Worm (Caenorhabditis elegans): ENCODE data around the gene srh-97.

Gene srh-97

ce11 chrV:17016787-17017186, at the start of gene srh-97:
TSS of gene srh-97 (plus strand) at chrV:17017087.
- TF ChIP-seq nfya-1 (tag; optimal IDR thresholded peaks at IDR 0.05; ENCODE audit: insufficient read depth) (no peak), aly-2 (tag; optimal IDR thresholded peaks at IDR 0.05) (no peak), ceh-9 (tag; optimal IDR thresholded peaks at IDR 0.05) (no peak), nhr-23 (tag; optimal IDR thresholded peaks at IDR 0.05) (no peak), eor-1 (tag; optimal IDR thresholded peaks at IDR 0.05) (no peak), ceh-28 (tag; optimal IDR thresholded peaks at IDR 0.05) (no peak), zag-1 (tag; optimal IDR thresholded peaks at IDR 0.05) (no peak), tbx-2 (tag; optimal IDR thresholded peaks at IDR 0.05) (no peak), lin-39 (tag; optimal IDR thresholded peaks at IDR 0.05) (no peak), ama-1 (optimal IDR thresholded peaks at IDR 0.05) (no peak)

- TF ChIP-seq ZK546.5 (tag; optimal IDR thresholded peaks at IDR 0.05), result no peak
- no peak for TF ChIP-seq elt-2 (tag; optimal IDR thresholded peaks at IDR 0.05)
- no peak for TF ChIP-seq unc-62 (GFP tag; optimal IDR thresholded peaks at IDR 0.05)
- no peak for TF ChIP-seq ztf-4 (tag; optimal IDR thresholded peaks at IDR 0.05)
- TF ChIP-seq R02D3.7 (tag; optimal IDR thresholded peaks at IDR 0.05), result no peak
- TF ChIP-seq ceh-9 (tag; optimal IDR thresholded peaks at IDR 0.05), result no peak
- TF ChIP-seq nhr-67 (tag; optimal IDR thresholded peaks at IDR 0.05), result no peak
- no peak for TF ChIP-seq nhr-43 (tag; optimal IDR thresholded peaks at IDR 0.05; ENCODE audit: poor library complexity, severe bottlenecking)
- TF ChIP-seq elt-3 (tag; optimal IDR thresholded peaks at IDR 0.05), result no peak
- no peak for TF ChIP-seq mdl-1 (tag; optimal IDR thresholded peaks at IDR 0.05)
- no peak for TF ChIP-seq ama-1 (optimal IDR thresholded peaks at IDR 0.05)
- TF ChIP-seq elt-1 (tag; optimal IDR thresholded peaks at IDR 0.05), result no peak
- no peak for TF ChIP-seq lin-39 (tag; optimal IDR thresholded peaks at IDR 0.05)
- TF ChIP-seq skn-1 (tag; optimal IDR thresholded peaks at IDR 0.05), result no peak
- TF ChIP-seq daf-12 (tag; optimal IDR thresholded peaks at IDR 0.05), result no peak
- TF ChIP-seq hmg-11 (tag; optimal IDR thresholded peaks at IDR 0.05), result no peak
These were observed 44.8 kb upstream of the srh-97 start, which contains the start of gene srh-119 for ce11 chrV:16972134-16972533. TSS of gene srh-119 (plus strand) at chrV:16972434.

ce11 chrV:16973338-16973737, 43.5 kb upstream of the srh-97 start:
- TF ChIP-seq nhr-12 (tag; optimal IDR thresholded peaks at IDR 0.05), result no peak
- TF ChIP-seq mml-1 (tag; optimal IDR thresholded peaks at IDR 0.05), result no peak
- no peak for TF ChIP-seq hmg-11 (tag; optimal IDR thresholded peaks at IDR 0.05)
- no peak for TF ChIP-seq nhr-67 (tag; optimal IDR thresholded peaks at IDR 0.05)
- TF ChIP-seq nhr-28 (tag; optimal IDR thresholded peaks at IDR 0.05), result no peak
- no peak for TF ChIP-seq lsy-12 (tag; optimal IDR thresholded peaks at IDR 0.05)
- TF ChIP-seq ceh-16 (tag; optimal IDR thresholded peaks at IDR 0.05), result no peak
- TF ChIP-seq snpc-4 (tag; optimal IDR thresholded peaks at IDR 0.05), result no peak
- no peak for TF ChIP-seq lin-15B (tag; optimal IDR thresholded peaks at IDR 0.05)
- no peak for TF ChIP-seq ztf-11 (tag; optimal IDR thresholded peaks at IDR 0.05)
- TF ChIP-seq eor-1 (tag; optimal IDR thresholded peaks at IDR 0.05), result no peak
- no peak for TF ChIP-seq nhr-76 (tag; optimal IDR thresholded peaks at IDR 0.05)
- no peak for TF ChIP-seq lin-39 (tag; optimal IDR thresholded peaks at IDR 0.05)
- no peak for TF ChIP-seq nfya-1 (tag; optimal IDR thresholded peaks at IDR 0.05; ENCODE audit: insufficient read depth)
- no peak for TF ChIP-seq zag-1 (tag; optimal IDR thresholded peaks at IDR 0.05)
- TF ChIP-seq unc-62 (GFP tag; optimal IDR thresholded peaks at IDR 0.05), result no peak
- no peak for TF ChIP-seq ZK546.5 (tag; optimal IDR thresholded peaks at IDR 0.05)
- no peak for TF ChIP-seq mdl-1 (tag; optimal IDR thresholded peaks at IDR 0.05)
- TF ChIP-seq daf-12 (tag; optimal IDR thresholded peaks at IDR 0.05), result no peak

ce11 chrV:16974919-16975318, 42.0 kb upstream of the srh-97 start, which contains the start of gene srx-54:
TSS of gene srx-54 (plus strand) at chrV:16975219.
- TF ChIP-seq tbx-2 (tag; optimal IDR thresholded peaks at IDR 0.05), result no peak
- no peak for TF ChIP-seq mdl-1 (tag; optimal IDR thresholded peaks at IDR 0.05)
- TF ChIP-seq nhr-77 (tag; optimal IDR thresholded peaks at IDR 0.05), result no peak
- TF ChIP-seq mml-1 (tag; optimal IDR thresholded peaks at IDR 0.05), result no peak
- TF ChIP-seq snpc-4 (tag; optimal IDR thresholded peaks at IDR 0.05), result no peak
- no peak for TF ChIP-seq nhr-28 (tag; optimal IDR thresholded peaks at IDR 0.05)
- no peak for TF ChIP-seq pha-4 (tag; optimal IDR thresholded peaks at IDR 0.05)
- TF ChIP-seq ceh-9 (tag; optimal IDR thresholded peaks at IDR 0.05), result no peak
- no peak for TF ChIP-seq daf-12 (tag; optimal IDR thresholded peaks at IDR 0.05)
- no peak for TF ChIP-seq nhr-43 (tag; optimal IDR thresholded peaks at IDR 0.05; ENCODE audit: poor library complexity, severe bottlenecking)
- TF ChIP-seq nfya-1 (tag; optimal IDR thresholded peaks at IDR 0.05; ENCODE audit: insufficient read depth), result no peak
- no peak for TF ChIP-seq nhr-76 (tag; optimal IDR thresholded peaks at IDR 0.05)

- TF ChIP-seq ceh-16 (tag; optimal IDR thresholded peaks at IDR 0.05) (no peak), fkh-2 (tag; optimal IDR thresholded peaks at IDR 0.05) (no peak), nhr-11 (tag; optimal IDR thresholded peaks at IDR 0.05) (no peak), mdl-1 (tag; optimal IDR thresholded peaks at IDR 0.05) (no peak), unc-39 (tag; optimal IDR thresholded peaks at IDR 0.05) (no peak), nhr-67 (tag; optimal IDR thresholded peaks at IDR 0.05) (no peak), elt-3 (tag; optimal IDR thresholded peaks at IDR 0.05) (no peak), hmg-11 (tag; optimal IDR thresholded peaks at IDR 0.05) (no peak), zag-1 (tag; optimal IDR thresholded peaks at IDR 0.05) (no peak), nhr-12 (tag; optimal IDR thresholded peaks at IDR 0.05) (no peak), R02D3.7 (tag; optimal IDR thresholded peaks at IDR 0.05) (no peak)
These were observed 36.5 kb upstream of the srh-97 start, which contains the start of gene srz-54 for ce11 chrV:16980368-16980767. TSS of gene srz-54 (plus strand) at chrV:16980668.
